Worm (Caenorhabditis elegans): ENCODE data around the gene srx-17.

Gene srx-17

DNA sequence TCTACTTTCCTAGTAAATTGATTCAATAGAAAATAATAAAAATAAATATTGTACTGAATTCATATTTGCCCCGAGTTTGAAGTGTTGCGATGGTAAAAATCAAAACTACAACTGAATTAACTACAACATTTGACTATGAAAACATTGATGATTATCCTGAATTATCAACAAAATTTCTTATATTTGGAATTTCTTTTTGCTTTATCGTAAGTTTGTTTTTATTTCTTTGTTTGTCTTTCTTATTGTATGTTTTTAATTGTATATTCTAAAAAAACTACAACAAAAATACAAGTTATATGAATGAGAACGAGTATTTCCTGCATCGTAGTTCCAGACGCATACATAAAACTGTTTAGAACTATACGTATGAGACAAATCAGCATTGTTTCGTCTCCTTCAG lies 3.8 kb upstream of the srx-17 start, which contains the start of gene srx-128:
Gene srx-128 (plus strand): TSS at position 301 of the 400 bp plus-strand sequence.
- no peak for TF ChIP-seq nhr-11 (tag; optimal IDR thresholded peaks at IDR 0.05)
- no peak for TF ChIP-seq crh-2 (tag; optimal IDR thresholded peaks at IDR 0.05)
- TF ChIP-seq unc-62 (GFP tag; optimal IDR thresholded peaks at IDR 0.05): no peak
- TF ChIP-seq unc-55 (GFP tag; optimal IDR thresholded peaks at IDR 0.05): no peak
- TF ChIP-seq nhr-77 (tag; optimal IDR thresholded peaks at IDR 0.05): no peak
- TF ChIP-seq blmp-1 (tag; optimal IDR thresholded peaks at IDR 0.05; ENCODE audit: insufficient read depth): no peak
- no peak for TF ChIP-seq Y55F3AM.14 (GFP tag; optimal IDR thresholded peaks at IDR 0.05)
- no peak for TF ChIP-seq mbf-1 (tag; optimal IDR thresholded peaks at IDR 0.05)

DNA sequence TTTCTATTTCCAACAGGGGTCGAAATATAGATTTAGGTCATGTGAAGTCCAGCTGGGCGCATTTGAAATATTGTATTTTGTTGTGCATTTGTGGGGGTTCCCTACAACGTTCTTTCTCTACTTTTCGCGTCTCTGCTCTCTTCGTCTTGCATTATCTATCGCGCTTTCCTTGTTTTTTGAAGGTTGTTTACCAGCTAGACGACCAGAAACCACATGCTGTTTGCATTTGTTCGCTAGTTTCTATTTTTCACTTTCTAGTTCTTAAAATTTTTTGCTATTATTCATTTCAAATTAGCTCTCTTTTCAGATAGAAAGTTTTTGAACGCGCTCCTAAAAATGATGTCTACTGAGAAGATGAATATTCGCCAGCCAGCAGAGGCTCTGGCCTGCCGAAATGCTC lies 1.6 kb upstream of the srx-17 start, which contains the start of gene F55B12.10:
Gene F55B12.10 (plus strand): TSS at position 301 of the 400 bp plus-strand sequence.
- TF ChIP-seq unc-55 (GFP tag; optimal IDR thresholded peaks at IDR 0.05) (no peak), sem-4 (tag; optimal IDR thresholded peaks at IDR 0.05) (no peak), nhr-12 (tag; optimal IDR thresholded peaks at IDR 0.05) (no peak), elt-3 (tag; optimal IDR thresholded peaks at IDR 0.05) (no peak), alr-1 (tag; optimal IDR thresholded peaks at IDR 0.05) (no peak), nhr-11 (tag; optimal IDR thresholded peaks at IDR 0.05) (no peak)

DNA sequence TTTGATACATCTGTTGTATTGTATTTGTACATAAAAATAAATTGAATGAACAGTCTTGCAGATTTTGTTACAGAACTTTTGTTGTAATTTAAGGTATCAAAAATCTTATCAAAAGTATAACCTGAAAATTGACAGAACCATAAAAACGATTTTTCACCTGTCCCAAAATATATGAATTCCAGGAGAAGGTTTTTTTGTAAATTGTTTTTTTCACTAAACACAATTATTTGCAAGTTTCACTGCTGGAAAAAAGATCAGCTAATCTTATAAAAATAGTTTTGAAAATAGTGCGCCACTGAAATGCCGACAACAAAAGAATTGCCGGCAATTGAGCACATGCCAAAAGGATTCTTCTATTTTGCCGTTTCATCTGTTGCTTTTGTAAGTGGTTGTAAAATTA lies 2.1 kb downstream of the srx-17 start, which contains the start of gene srx-130:
Gene srx-130 (plus strand): TSS at position 301 of the 400 bp plus-strand sequence.
- TF ChIP-seq ceh-16 (tag; optimal IDR thresholded peaks at IDR 0.05) (no peak), ama-1 (optimal IDR thresholded peaks at IDR 0.05) (no peak), nhr-12 (tag; optimal IDR thresholded peaks at IDR 0.05) (no peak), ztf-11 (tag; optimal IDR thresholded peaks at IDR 0.05) (no peak), Y55F3AM.14 (GFP tag; optimal IDR thresholded peaks at IDR 0.05) (no peak), zag-1 (tag; optimal IDR thresholded peaks at IDR 0.05) (no peak), C34F6.9 (tag; optimal IDR thresholded peaks at IDR 0.05) (no peak), mab-5 (tag; optimal IDR thresholded peaks at IDR 0.05) (no peak), lin-39 (tag; optimal IDR thresholded peaks at IDR 0.05) (no peak), nhr-11 (tag; optimal IDR thresholded peaks at IDR 0.05) (no peak), gmeb-1 (tag; optimal IDR thresholded peaks at IDR 0.05) (no peak), nhr-129 (tag; optimal IDR thresholded peaks at IDR 0.05) (no peak), unc-62 (GFP tag; optimal IDR thresholded peaks at IDR 0.05) (no peak), ztf-1 (GFP tag; conservative IDR thresholded peaks at IDR 0.05) (no peak), nhr-23 (tag; optimal IDR thresholded peaks at IDR 0.05) (no peak)

DNA sequence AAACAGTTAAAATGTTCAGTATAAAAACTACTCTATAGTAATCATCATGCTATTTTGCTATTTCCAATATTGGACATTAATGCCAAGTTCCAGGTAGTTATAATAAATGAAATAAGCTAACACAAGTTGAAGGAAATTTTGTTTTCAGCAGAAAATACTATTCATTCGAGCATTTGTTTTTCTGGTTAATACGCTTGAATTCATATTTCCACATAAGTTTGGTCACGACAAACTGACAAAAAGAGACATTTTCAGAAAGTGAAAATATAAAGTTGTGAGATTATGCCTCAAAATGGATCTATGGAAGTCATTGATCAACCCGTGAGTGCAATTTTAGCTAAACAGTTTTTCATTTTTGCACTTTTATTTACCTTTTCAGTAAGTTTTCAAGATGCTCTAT lies 4.1 kb downstream of the srx-17 start, which contains the start of gene srx-131:
Gene srx-131 (plus strand): TSS at position 301 of the 400 bp plus-strand sequence.
- TF ChIP-seq ztf-11 (tag; optimal IDR thresholded peaks at IDR 0.05) (no peak), zag-1 (tag; optimal IDR thresholded peaks at IDR 0.05) (no peak), nhr-21 (tag; optimal IDR thresholded peaks at IDR 0.05) (no peak), lin-39 (tag; optimal IDR thresholded peaks at IDR 0.05) (no peak), F13H6.1 (tag; optimal IDR thresholded peaks at IDR 0.05) (no peak), nhr-10 (tag; optimal IDR thresholded peaks at IDR 0.05) (no peak), unc-39 (tag; optimal IDR thresholded peaks at IDR 0.05) (no peak), ztf-1 (GFP tag; conservative IDR thresholded peaks at IDR 0.05) (no peak)

DNA sequence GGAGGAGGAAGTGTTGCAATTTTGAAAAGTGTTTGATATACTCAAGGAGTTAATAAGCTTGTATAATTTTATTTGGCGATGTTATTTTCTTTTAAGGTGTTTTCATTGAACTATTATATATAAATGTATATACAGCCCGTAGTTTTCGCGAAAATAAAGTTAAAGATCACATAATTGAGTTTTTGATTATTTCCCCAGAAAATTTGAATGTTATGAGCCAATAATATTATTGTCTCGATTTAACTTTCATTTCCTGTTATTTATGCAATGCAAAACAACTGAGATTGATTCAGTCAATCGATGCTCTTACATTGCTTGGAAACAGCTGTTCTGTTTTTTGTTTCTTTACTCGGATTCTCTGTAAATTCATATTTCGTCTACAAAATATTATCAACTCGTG lies 7.4 kb downstream of the srx-17 start, which contains the start of gene srx-133:
Gene srx-133 (plus strand): TSS at position 301 of the 400 bp plus-strand sequence.
- TF ChIP-seq C34F6.9 (tag; optimal IDR thresholded peaks at IDR 0.05): no peak
- TF ChIP-seq ztf-4 (tag; optimal IDR thresholded peaks at IDR 0.05): no peak
- TF ChIP-seq nhr-10 (tag; optimal IDR thresholded peaks at IDR 0.05): no peak
- no peak for TF ChIP-seq lin-11 (tag; optimal IDR thresholded peaks at IDR 0.05)
- no peak for TF ChIP-seq dmd-4 (tag; optimal IDR thresholded peaks at IDR 0.05)
- no peak for TF ChIP-seq peb-1 (tag; optimal IDR thresholded peaks at IDR 0.05)
- no peak for TF ChIP-seq F13H6.1 (tag; optimal IDR thresholded peaks at IDR 0.05)
- no peak for TF ChIP-seq nhr-12 (tag; optimal IDR thresholded peaks at IDR 0.05)
- TF ChIP-seq nhr-25 (tag; optimal IDR thresholded peaks at IDR 0.05): no peak
- TF ChIP-seq unc-62 (GFP tag; optimal IDR thresholded peaks at IDR 0.05): no peak
- no peak for TF ChIP-seq zag-1 (tag; optimal IDR thresholded peaks at IDR 0.05)
- TF ChIP-seq ceh-16 (tag; optimal IDR thresholded peaks at IDR 0.05): no peak

DNA sequence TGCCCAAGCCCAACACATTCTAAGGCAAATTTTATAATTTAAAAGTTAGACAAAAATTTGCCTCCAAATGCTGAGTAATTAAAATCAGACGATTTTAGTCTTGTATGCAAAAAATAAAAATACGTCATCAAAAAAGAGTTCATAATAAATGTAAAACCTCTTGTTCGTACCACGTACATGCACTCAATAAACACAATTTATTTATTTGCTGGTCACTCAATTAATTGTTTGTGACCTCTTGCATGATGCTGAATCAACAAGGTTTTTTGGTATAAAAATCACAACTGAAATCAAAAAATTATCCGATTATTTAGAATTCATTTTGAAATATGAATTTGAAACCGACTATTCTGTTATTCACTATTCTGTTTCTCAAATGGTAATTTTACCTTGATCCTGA lies 9.2 kb downstream of the srx-17 start, which contains the start of gene hpx-2:
Gene hpx-2 (plus strand): TSS at position 301 of the 400 bp plus-strand sequence.
- no peak for TF ChIP-seq Y55F3AM.14 (GFP tag; optimal IDR thresholded peaks at IDR 0.05)
- TF ChIP-seq ZK546.5 (tag; optimal IDR thresholded peaks at IDR 0.05): no peak
- TF ChIP-seq nhr-21 (tag; optimal IDR thresholded peaks at IDR 0.05): no peak
- no peak for TF ChIP-seq dmd-4 (tag; optimal IDR thresholded peaks at IDR 0.05)
- no peak for TF ChIP-seq nhr-11 (tag; optimal IDR thresholded peaks at IDR 0.05)
- no peak for TF ChIP-seq lin-39 (tag; optimal IDR thresholded peaks at IDR 0.05)
- TF ChIP-seq peb-1 (tag; optimal IDR thresholded peaks at IDR 0.05): no peak
- no peak for TF ChIP-seq nhr-10 (tag; optimal IDR thresholded peaks at IDR 0.05)
